Fruit fly (Drosophila melanogaster) whole organism, embryonic: ENCODE results near the gene CG13404.
A peak's percentile ranks its signal among the peaks of the same experiment; 100 is the strongest.

Source experiments
- Abd-B ChIP-seq: fragments of 200-800 bp; sonication (Bioruptor generic); optimal IDR thresholded peaks from 2 replicates; lab custom pipeline; 2018; ENCODE audit warnings: missing biosample characterization, mild to moderate bottlenecking, missing genetic modification characterization, moderate library complexity
- Bgb ChIP-seq: fragments of 200-800 bp; sonication (Bioruptor generic); IDR thresholded peaks from 2 replicates; pipeline ENCODE4 v1.3.6; 2022; ENCODE audit warnings: missing biosample characterization, missing genetic modification characterization; ENCODE audit not compliant: partially characterized antibody
- BtbVII ChIP-seq: fragments of 200-800 bp; sonication (Bioruptor generic); optimal IDR thresholded peaks from 3 replicates; lab custom pipeline; 2017; ENCODE audit warnings: missing biosample characterization, mild to moderate bottlenecking, missing genetic modification characterization
- CG10462 ChIP-seq: fragments of 200-800 bp; sonication (Bioruptor generic); optimal IDR thresholded peaks from 2 replicates; lab custom pipeline; 2016; ENCODE audit warnings: missing biosample characterization, missing genetic modification characterization
- CG11398 ChIP-seq: fragments of 200-800 bp; sonication (Bioruptor generic); optimal IDR thresholded peaks from 2 replicates; lab custom pipeline; 2016; ENCODE audit warnings: missing biosample characterization, missing genetic modification characterization
- CG11456 ChIP-seq: fragments of 200-800 bp; sonication (Bioruptor generic); IDR thresholded peaks from 3 replicates; pipeline ENCODE4 v1.3.6; 2022; ENCODE audit warnings: missing biosample characterization, missing genetic modification characterization
- CG11696 ChIP-seq: fragments of 200-800 bp; sonication (Bioruptor generic); IDR thresholded peaks from 2 replicates; pipeline ENCODE4 v1.3.6; 2022; ENCODE audit warnings: missing biosample characterization, missing genetic modification characterization
- CG14965 ChIP-seq: fragments of 200-800 bp; sonication (Bioruptor generic); optimal IDR thresholded peaks from 2 replicates; lab custom pipeline; 2016; ENCODE audit warnings: missing biosample characterization, missing genetic modification characterization, borderline replicate concordance
- CG15011 ChIP-seq: fragments of 200-800 bp; sonication (Bioruptor generic); optimal IDR thresholded peaks from 3 replicates; lab custom pipeline; 2018; ENCODE audit warnings: missing biosample characterization, mild to moderate bottlenecking, missing genetic modification characterization
- CG17186 ChIP-seq: fragments of 200-800 bp; sonication (Bioruptor generic); optimal IDR thresholded peaks from 3 replicates; lab custom pipeline; 2017; ENCODE audit warnings: missing biosample characterization, missing genetic modification reagents, missing genetic modification characterization
- CG17385 ChIP-seq: fragments of 200-800 bp; sonication (Bioruptor generic); optimal IDR thresholded peaks from 3 replicates; lab custom pipeline; 2018; ENCODE audit warnings: missing biosample characterization, mild to moderate bottlenecking, missing genetic modification characterization
- CG17802 ChIP-seq: fragments of 200-800 bp; sonication (Bioruptor generic); optimal IDR thresholded peaks from 2 replicates; lab custom pipeline; 2018; ENCODE audit warnings: missing biosample characterization, mild to moderate bottlenecking, missing genetic modification characterization, moderate library complexity
- CG17829 ChIP-seq: fragments of 200-800 bp; optimal IDR thresholded peaks from 2 replicates; lab custom pipeline; 2019; ENCODE audit warnings: missing biosample characterization, mild to moderate bottlenecking, missing genetic modification characterization, moderate library complexity
- CG18011 ChIP-seq: fragments of 200-800 bp; sonication (Bioruptor generic); optimal IDR thresholded peaks from 2 replicates; lab custom pipeline; 2017; ENCODE audit warnings: missing biosample characterization, missing genetic modification characterization, mild to moderate bottlenecking, moderate library complexity, missing genotype
- CG2202 ChIP-seq: fragments of 200-800 bp; sonication (Bioruptor generic); optimal IDR thresholded peaks from 2 replicates; lab custom pipeline; 2018; ENCODE audit warnings: missing biosample characterization, mild to moderate bottlenecking, missing genetic modification characterization
- CG2889 ChIP-seq: fragments of 200-800 bp; sonication (Bioruptor generic); IDR thresholded peaks from 3 replicates; pipeline ENCODE4 v1.3.6; 2022; ENCODE audit warnings: missing biosample characterization, missing genetic modification characterization
- CG32767 ChIP-seq: fragments of 200-800 bp; sonication (Bioruptor generic); IDR thresholded peaks from 2 replicates; pipeline ENCODE4 v1.3.6; 2022; ENCODE audit warnings: missing biosample characterization, missing genetic modification characterization
- CG3281 ChIP-seq: fragments of 200-800 bp; sonication (Bioruptor generic); optimal IDR thresholded peaks from 3 replicates; lab custom pipeline; 2017; ENCODE audit warnings: missing biosample characterization, mild to moderate bottlenecking, missing genetic modification characterization
- CG42726 ChIP-seq: fragments of 200-800 bp; sonication (Bioruptor generic); IDR thresholded peaks from 2 replicates; pipeline ENCODE4 v1.3.6; 2022; ENCODE audit warnings: missing biosample characterization, missing genetic modification characterization; ENCODE audit not compliant: partially characterized antibody
- CG4854 ChIP-seq: fragments of 200-800 bp; sonication (Bioruptor generic); optimal IDR thresholded peaks from 2 replicates; lab custom pipeline; 2016; ENCODE audit warnings: missing biosample characterization, missing genetic modification characterization, inconsistent platforms
- CG7556 ChIP-seq: fragments of 200-800 bp; sonication (Bioruptor generic); optimal IDR thresholded peaks from 2 replicates; lab custom pipeline; 2017; ENCODE audit warnings: missing biosample characterization, mild to moderate bottlenecking, missing genetic modification characterization
- CG8281 ChIP-seq: fragments of 200-800 bp; sonication (Bioruptor generic); optimal IDR thresholded peaks from 2 replicates; lab custom pipeline; 2018; ENCODE audit warnings: missing biosample characterization, mild to moderate bottlenecking, missing genetic modification characterization, moderate library complexity
- Ets65A ChIP-seq: fragments of 200-800 bp; sonication (Bioruptor generic); peaks from one replicate; lab custom pipeline; 2016; ENCODE audit warnings: missing biosample characterization, missing genetic modification characterization
- Fer1 ChIP-seq: fragments of 200-800 bp; sonication (Bioruptor generic); optimal IDR thresholded peaks from 2 replicates; lab custom pipeline; 2017; ENCODE audit warnings: missing biosample characterization, mild to moderate bottlenecking, missing genetic modification characterization
- HHEX ChIP-seq: fragments of 200-800 bp; sonication (Bioruptor generic); optimal IDR thresholded peaks from 3 replicates; lab custom pipeline; 2017; ENCODE audit warnings: missing biosample characterization, mild to moderate bottlenecking, missing genetic modification characterization, missing genetic modification reagents
- HmgZ ChIP-seq: fragments of 200-800 bp; sonication (Bioruptor generic); optimal IDR thresholded peaks from 2 replicates; lab custom pipeline; 2018; ENCODE audit warnings: missing biosample characterization, mild to moderate bottlenecking, missing genetic modification characterization
- Hr3 ChIP-seq: fragments of 200-800 bp; sonication (Bioruptor generic); optimal IDR thresholded peaks from 3 replicates; lab custom pipeline; 2016; ENCODE audit warnings: missing biosample characterization, missing genetic modification characterization
- Nf-YB ChIP-seq: fragments of 200-800 bp; sonication (Bioruptor generic); optimal IDR thresholded peaks from 3 replicates; lab custom pipeline; 2019; ENCODE audit warnings: missing biosample characterization, mild to moderate bottlenecking, missing genetic modification characterization, moderate library complexity
- Vsx1 ChIP-seq: fragments of 200-800 bp; sonication (Bioruptor generic); optimal IDR thresholded peaks from 2 replicates; lab custom pipeline; 2017; ENCODE audit warnings: missing biosample characterization, mild to moderate bottlenecking, missing genetic modification characterization, missing genetic modification reagents
- amos ChIP-seq: fragments of 200-800 bp; sonication (Bioruptor generic); IDR thresholded peaks from 2 replicates; pipeline ENCODE4 v1.3.6; 2022; ENCODE audit warnings: missing biosample characterization, missing genetic modification characterization; ENCODE audit not compliant: partially characterized antibody
- ap ChIP-seq: fragments of 200-800 bp; sonication (Bioruptor generic); IDR thresholded peaks from 2 replicates; pipeline ENCODE4 v1.3.6; 2022; ENCODE audit warnings: missing biosample characterization, missing genetic modification characterization
- ato ChIP-seq: fragments of 200-800 bp; sonication (Bioruptor generic); IDR thresholded peaks from 2 replicates; pipeline ENCODE4 v1.3.6; 2022; ENCODE audit warnings: missing biosample characterization, missing genetic modification characterization; ENCODE audit not compliant: partially characterized antibody
- chinmo ChIP-seq: fragments of 200-800 bp; sonication (Bioruptor generic); IDR thresholded peaks from 4 replicates; pipeline ENCODE4 v1.3.6; 2022; ENCODE audit warnings: missing biosample characterization, missing genetic modification characterization; ENCODE audit not compliant: partially characterized antibody
- emc ChIP-seq: fragments of 200-800 bp; sonication (Bioruptor generic); optimal IDR thresholded peaks from 2 replicates; lab custom pipeline; 2016; ENCODE audit warnings: missing biosample characterization, missing genetic modification characterization
- fd3F ChIP-seq: fragments of 200-800 bp; sonication (Bioruptor generic); optimal IDR thresholded peaks from 2 replicates; lab custom pipeline; 2018; ENCODE audit warnings: missing biosample characterization, mild to moderate bottlenecking, missing genetic modification characterization, moderate library complexity
- gem ChIP-seq: fragments of 200-800 bp; sonication (Bioruptor generic); optimal IDR thresholded peaks from 2 replicates; lab custom pipeline; 2019; ENCODE audit warnings: missing biosample characterization, mild to moderate bottlenecking, missing genetic modification characterization, moderate library complexity
- hbn ChIP-seq: fragments of 200-800 bp; sonication (Bioruptor generic); IDR thresholded peaks from 2 replicates; pipeline ENCODE4 v1.3.6; 2022; ENCODE audit warnings: missing biosample characterization, missing genetic modification characterization; ENCODE audit not compliant: partially characterized antibody
- ind ChIP-seq: fragments of 200-800 bp; sonication (Bioruptor generic); optimal IDR thresholded peaks from 3 replicates; lab custom pipeline; 2016; ENCODE audit warnings: missing biosample characterization, missing genetic modification characterization
- jumu ChIP-seq: fragments of 200-800 bp; sonication (Bioruptor generic); optimal IDR thresholded peaks from 3 replicates; lab custom pipeline; 2016; ENCODE audit warnings: missing biosample characterization, missing genetic modification characterization
- nau ChIP-seq: fragments of 200-800 bp; sonication (Bioruptor generic); optimal IDR thresholded peaks from 3 replicates; lab custom pipeline; 2017; ENCODE audit warnings: missing biosample characterization, mild to moderate bottlenecking, missing genetic modification characterization, missing genetic modification reagents
- prd ChIP-seq, 3 experiments: fragments of >200 bp in 2 of 3; fragments of 200-800 bp in 1 of 3; sonication (Bioruptor generic) in 1 of 3; optimal IDR thresholded peaks in 2 of 3; IDR thresholded peaks in 1 of 3; 2 replicates in 2 of 3; 3 replicates in 1 of 3; pipeline versions ENCODE4 v1.3.6 to Lab custom; 2017 to 2022; ENCODE audit warnings: missing biosample characterization in 1 of 3, missing genetic modification characterization in 1 of 3
- rib ChIP-seq: fragments of 200-800 bp; sonication (Bioruptor generic); IDR thresholded peaks from 2 replicates; pipeline ENCODE4 v1.3.6; 2022; ENCODE audit warnings: missing biosample characterization, missing genetic modification characterization
- schlank ChIP-seq: fragments of 200-800 bp; sonication (Bioruptor generic); optimal IDR thresholded peaks from 2 replicates; lab custom pipeline; 2018; ENCODE audit warnings: missing biosample characterization, mild to moderate bottlenecking, missing genetic modification characterization
- sug ChIP-seq: fragments of 200-800 bp; optimal IDR thresholded peaks from 2 replicates; lab custom pipeline; 2019; ENCODE audit warnings: missing biosample characterization, mild to moderate bottlenecking, missing genetic modification characterization, moderate library complexity
- tgo ChIP-seq: fragments of 200-800 bp; sonication (Bioruptor generic); IDR thresholded peaks from 3 replicates; pipeline ENCODE4 v1.3.6; 2022; ENCODE audit warnings: missing biosample characterization, missing genetic modification characterization
- tx ChIP-seq: fragments of 200-800 bp; sonication (Bioruptor generic); optimal IDR thresholded peaks from 2 replicates; lab custom pipeline; 2016; ENCODE audit warnings: missing biosample characterization, missing genetic modification characterization
- usp ChIP-seq: fragments of >200 bp; optimal IDR thresholded peaks from 2 replicates; lab custom pipeline; 2017; ENCODE audit warnings: missing biosample characterization, missing genetic modification characterization
- wor ChIP-seq: fragments of 200-800 bp; sonication (Bioruptor generic); IDR thresholded peaks from 2 replicates; pipeline ENCODE4 v1.3.6; 2022; ENCODE audit warnings: missing biosample characterization, missing genetic modification characterization
- zf30C ChIP-seq: fragments of 200-800 bp; sonication (Bioruptor generic); optimal IDR thresholded peaks from 3 replicates; lab custom pipeline; 2018; ENCODE audit warnings: missing biosample characterization, mild to moderate bottlenecking, missing genetic modification characterization

Gene CG13404

DNA sequence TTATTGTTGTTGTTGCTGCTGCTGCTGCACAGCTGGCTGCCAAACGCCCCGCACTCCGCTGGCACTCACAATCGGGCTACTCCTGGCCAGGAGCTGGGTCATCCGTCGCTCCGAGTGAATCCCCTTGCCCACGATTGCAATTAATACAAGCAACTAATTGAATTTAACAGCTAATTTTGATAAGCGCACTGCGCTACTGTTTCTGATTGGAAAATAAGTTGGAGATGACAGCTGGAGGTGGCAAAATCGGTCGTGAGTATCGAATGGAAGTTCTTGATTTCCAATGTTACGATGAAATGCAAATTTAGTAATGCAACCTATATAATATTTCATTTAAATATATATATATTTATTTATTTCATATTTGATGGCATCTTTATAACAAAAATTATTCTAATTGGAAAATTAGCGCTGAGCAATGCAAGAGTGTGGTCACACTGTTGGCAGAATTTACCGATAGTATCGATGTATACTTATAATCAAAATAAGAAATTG is 32.2 kb downstream of the CG13404 start, which contains the start of gene CG42271 (continued):
- TF ChIP-seq tgo (peak; percentile 17; the same call in 1 of the 3 replicates), HmgZ (tag; lab: Kevin White, UChicago) (no peak), rib (GFP tag; lab: Robert Waterston, UW) (no peak), schlank (tag; lab: Kevin White, UChicago) (no peak), CG17186 (GFP tag; lab: Kevin White, UChicago) (no peak), HHEX (peak; percentile 8), CG17385 (GFP tag; lab: Kevin White, UChicago) (peak; percentile 13), emc (GFP tag; lab: Kevin White, UChicago) (no peak), ind (GFP tag; lab: Kevin White, UChicago) (peak; percentile 44), zf30C (GFP tag; lab: Kevin White, UChicago) (no peak), prd (optimal IDR thresholded peaks at IDR 0.05; lab: Kevin White, UChicago) (no peak), prd (GFP tag; IDR thresholded peaks at IDR 0.05; lab: Robert Waterston, UW) (peak; percentile 65; the same call in 2 of the 3 replicates), tx (GFP tag; lab: Kevin White, UChicago) (no peak), Abd-B (GFP tag; lab: Kevin White, UChicago) (peak; percentile 41), Vsx1 (GFP tag; lab: Kevin White, UChicago) (peak; percentile 36), CG42726 (peak; percentile 40; the same call in 1 of the 2 replicates), hbn (GFP tag; lab: Robert Waterston, UW) (peak; percentile 86), CG17829 (peak; percentile 44), CG3281 (GFP tag; lab: Kevin White, UChicago) (no peak), chinmo (0 out of 4 replicates have a peak, but pooled peaks have one; percentile 48), CG4854 (GFP tag; lab: Kevin White, UChicago) (no peak), Fer1 (peak; percentile 46), usp (GFP tag; lab: Kevin White, UChicago) (no peak), sug (peak; percentile 63), nau (GFP tag; lab: Kevin White, UChicago) (no peak), wor (GFP tag; lab: Robert Waterston, UW) (no peak), Nf-YB (GFP tag; lab: Kevin White, UChicago) (peak; percentile 13), CG11456 (no peak), CG14965 (no peak), amos (peak; percentile 89), CG11398 (GFP tag; lab: Kevin White, UChicago) (no peak), Hr3 (GFP tag; lab: Kevin White, UChicago) (peak; percentile 46), Bgb (GFP tag; lab: Robert Waterston, UW) (peak; percentile 85), CG11696 (GFP tag; lab: Robert Waterston, UW) (no peak), BtbVII (GFP tag; lab: Kevin White, UChicago) (peak; percentile 3), gem (tag; lab: Kevin White, UChicago) (no peak), jumu (no peak), CG8281 (tag; lab: Kevin White, UChicago) (no peak), ap (GFP tag; lab: Robert Waterston, UW) (no peak), Ets65A (GFP tag; lab: Kevin White, UChicago) (peak; percentile 58), CG2889 (GFP tag; lab: Robert Waterston, UW) (no peak), fd3F (GFP tag; lab: Kevin White, UChicago) (peak; percentile 36), CG17802 (tag; lab: Kevin White, UChicago) (no peak), ato (GFP tag; lab: Robert Waterston, UW) (peak; percentile 74), CG32767 (GFP tag; lab: Robert Waterston, UW) (no peak), CG10462 (GFP tag; lab: Kevin White, UChicago) (no peak), CG2202 (tag; lab: Kevin White, UChicago) (no peak), CG7556 (GFP tag; lab: Kevin White, UChicago) (peak; percentile 24), CG15011 (GFP tag; lab: Kevin White, UChicago) (no peak), CG18011 (GFP tag; lab: Kevin White, UChicago) (no peak)
